Worm (Caenorhabditis elegans): ENCODE data around the gene F45E12.5.

DNA sequence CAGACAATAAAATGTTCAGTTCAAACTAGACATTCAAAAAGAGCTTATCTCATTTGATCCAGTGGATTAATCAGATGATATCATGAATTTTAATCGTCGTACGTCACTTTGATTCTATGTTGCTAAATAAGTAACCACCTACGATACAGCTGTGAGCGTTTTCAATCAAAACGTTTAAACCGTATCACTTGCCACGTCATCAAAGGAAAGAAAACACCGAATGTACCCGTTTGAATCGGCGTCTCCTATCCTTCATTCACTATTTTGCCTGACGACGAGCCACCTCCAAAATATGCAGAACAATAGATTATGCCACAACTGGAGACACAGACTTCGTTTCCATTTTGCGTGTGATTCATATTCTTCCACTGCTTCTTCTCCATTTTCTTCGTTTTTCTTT lies 35.9 kb upstream of the F45E12.5 start:
- TF ChIP-seq snpc-4 (tag; optimal IDR thresholded peaks at IDR 0.05), result no peak
- no peak for TF ChIP-seq efl-1 (optimal IDR thresholded peaks at IDR 0.05)
- TF ChIP-seq efl-1 (GFP tag; optimal IDR thresholded peaks at IDR 0.05 in 1 of 2), result no peak
- no peak for TF ChIP-seq Y116A8C.19 (tag; optimal IDR thresholded peaks at IDR 0.05; ENCODE audit: borderline replicate concordance)
- TF ChIP-seq ama-1 (optimal IDR thresholded peaks at IDR 0.05), result no peak
- no peak for TF ChIP-seq mep-1 (tag; optimal IDR thresholded peaks at IDR 0.05)
- TF ChIP-seq unc-98 (GFP tag; IDR thresholded peaks at IDR 0.05), result no peak
- TF ChIP-seq nhr-237 (tag; optimal IDR thresholded peaks at IDR 0.05), result no peak
- TF ChIP-seq elt-3 (tag; optimal IDR thresholded peaks at IDR 0.05), result no peak
- TF ChIP-seq ztf-11 (tag; optimal IDR thresholded peaks at IDR 0.05), result no peak
- no peak for TF ChIP-seq pqm-1 (tag; optimal IDR thresholded peaks at IDR 0.05)
